Worm (Caenorhabditis elegans) whole organism, L1 larva: ENCODE results near the gene cpt-4.

Experiments
- C04F5.9 ChIP-seq: sonication (generic microtip); optimal IDR thresholded peaks from 2 replicates; lab custom pipeline; 2016; ENCODE audit warnings: missing genetic modification characterization, missing compliant biosample characterization
- ama-1 ChIP-seq: fragments of 150-350 bp; optimal IDR thresholded peaks from 2 replicates; lab custom pipeline; 2014
- blmp-1 ChIP-seq: fragments of 150-350 bp; optimal IDR thresholded peaks from 2 replicates; lab custom pipeline; 2014; ENCODE audit warnings: missing biosample characterization, missing genetic modification characterization
- ceh-63 ChIP-seq: fragments of 200-800 bp; sonication (Bioruptor generic); optimal IDR thresholded peaks from 2 replicates; lab custom pipeline; 2018; ENCODE audit warnings: mild to moderate bottlenecking, missing genetic modification characterization, missing compliant biosample characterization
- ceh-82 ChIP-seq, 3 experiments: fragments of 150-350 bp in 1 of 3; sonication (generic microtip) in 2 of 3; optimal IDR thresholded peaks; 2 replicates each; lab custom pipeline; 2014 to 2017; ENCODE audit warnings: missing biosample characterization in 3 of 3, missing genetic modification characterization in 3 of 3
- dsc-1 ChIP-seq: sonication (generic microtip); optimal IDR thresholded peaks from 2 replicates; lab custom pipeline; 2016; ENCODE audit warnings: mild to moderate bottlenecking, missing genetic modification characterization, missing compliant biosample characterization
- elt-2 ChIP-seq: sonication (generic microtip); optimal IDR thresholded peaks from 2 replicates; lab custom pipeline; 2016; ENCODE audit warnings: missing genetic modification characterization, mild to moderate bottlenecking, inconsistent platforms, missing compliant biosample characterization, missing genetic modification reagents
- fkh-10 ChIP-seq: sonication (generic microtip); optimal IDR thresholded peaks from 2 replicates; lab custom pipeline; 2017; ENCODE audit warnings: missing biosample characterization, missing genetic modification reagents, missing genetic modification characterization
- fkh-8 ChIP-seq: sonication (generic microtip); optimal IDR thresholded peaks from 2 replicates; lab custom pipeline; 2016; ENCODE audit warnings: mild to moderate bottlenecking, missing genetic modification characterization, missing compliant biosample characterization
- hlh-4 ChIP-seq: sonication (generic microtip); optimal IDR thresholded peaks from 2 replicates; lab custom pipeline; 2016; ENCODE audit warnings: mild to moderate bottlenecking, missing genetic modification characterization, missing compliant biosample characterization
- hpl-2 ChIP-seq: fragments of 150-350 bp; optimal IDR thresholded peaks from 2 replicates; lab custom pipeline; 2014; ENCODE audit warnings: missing biosample characterization, missing genetic modification reagents, missing genetic modification characterization
- irx-1 ChIP-seq: sonication (generic microtip); optimal IDR thresholded peaks from 2 replicates; lab custom pipeline; 2016; ENCODE audit warnings: missing genetic modification characterization, missing compliant biosample characterization
- lin-14 ChIP-seq: fragments of 200-800 bp; sonication (Bioruptor generic); optimal IDR thresholded peaks from 2 replicates; lab custom pipeline; 2018; ENCODE audit warnings: mild to moderate bottlenecking, missing genetic modification characterization, moderate library complexity, missing compliant biosample characterization
- lin-15B ChIP-seq: fragments of 150-350 bp; sonication (generic microtip); optimal IDR thresholded peaks from 3 replicates; lab custom pipeline; 2014; ENCODE audit warnings: missing biosample characterization, missing genetic modification characterization
- lin-35 ChIP-seq, 2 experiments: fragments of 150-350 bp; optimal IDR thresholded peaks; 2 replicates each; lab custom pipeline; 2014; ENCODE audit warnings: missing biosample characterization in 2 of 2, missing genetic modification characterization in 2 of 2, missing genetic modification reagents in 2 of 2
- lin-39 ChIP-seq: fragments of 150-350 bp; optimal IDR thresholded peaks from 2 replicates; lab custom pipeline; 2014; ENCODE audit warnings: missing biosample characterization, missing genetic modification reagents, missing genetic modification characterization
- mab-9 ChIP-seq: fragments of 200-800 bp; sonication (Bioruptor generic); IDR thresholded peaks from 2 replicates; pipeline ENCODE4 v1.3.6; 2022; ENCODE audit warnings: missing genetic modification reagents, missing genetic modification characterization, missing compliant biosample characterization
- nhr-11 ChIP-seq: fragments of 150-350 bp; optimal IDR thresholded peaks from 2 replicates; lab custom pipeline; 2014; ENCODE audit warnings: missing biosample characterization, missing genetic modification characterization
- nhr-19 ChIP-seq: fragments of 200-800 bp; sonication (Bioruptor generic); conservative IDR thresholded peaks from 2 replicates; pipeline ENCODE4 v1.3.6; 2022; ENCODE audit warnings: missing genetic modification characterization, missing compliant biosample characterization
- nhr-237 ChIP-seq: fragments of 150-350 bp; optimal IDR thresholded peaks from 2 replicates; lab custom pipeline; 2014; ENCODE audit warnings: missing biosample characterization, missing genetic modification characterization
- nhr-47 ChIP-seq: sonication (generic microtip); optimal IDR thresholded peaks from 2 replicates; lab custom pipeline; 2016; ENCODE audit warnings: mild to moderate bottlenecking, missing genetic modification characterization, moderate library complexity, missing compliant biosample characterization
- nhr-71 ChIP-seq: sonication (generic microtip); optimal IDR thresholded peaks from 2 replicates; lab custom pipeline; 2016; ENCODE audit warnings: mild to moderate bottlenecking, missing genetic modification characterization, moderate library complexity, missing compliant biosample characterization
- nhr-77 ChIP-seq: fragments of 150-350 bp; optimal IDR thresholded peaks from 2 replicates; lab custom pipeline; 2014; ENCODE audit warnings: missing biosample characterization, missing genetic modification characterization
- nhr-84 ChIP-seq: sonication (generic microtip); optimal IDR thresholded peaks from 2 replicates; lab custom pipeline; 2017; ENCODE audit warnings: missing biosample characterization, missing genetic modification characterization
- pax-3 ChIP-seq: fragments of 200-800 bp; sonication (Bioruptor generic); optimal IDR thresholded peaks from 2 replicates; lab custom pipeline; 2018; ENCODE audit warnings: mild to moderate bottlenecking, missing genetic modification characterization, moderate library complexity, missing compliant biosample characterization
- pqm-1 ChIP-seq: sonication (generic microtip); optimal IDR thresholded peaks from 3 replicates; lab custom pipeline; 2017; ENCODE audit warnings: missing biosample characterization, missing genetic modification characterization
- rnt-1 ChIP-seq: sonication (generic microtip); optimal IDR thresholded peaks from 2 replicates; lab custom pipeline; 2016; ENCODE audit warnings: mild to moderate bottlenecking, missing genetic modification characterization, moderate library complexity, missing compliant biosample characterization
- snpc-4 ChIP-seq: fragments of 150-350 bp; optimal IDR thresholded peaks from 2 replicates; lab custom pipeline; 2014; ENCODE audit warnings: missing biosample characterization, missing genetic modification characterization
- tbx-2 ChIP-seq: sonication (generic microtip); optimal IDR thresholded peaks from 2 replicates; lab custom pipeline; 2016; ENCODE audit warnings: missing genetic modification characterization, missing compliant biosample characterization
- unc-130 ChIP-seq: fragments of 150-350 bp; optimal IDR thresholded peaks from 2 replicates; lab custom pipeline; 2017; ENCODE audit warnings: missing biosample characterization, missing genetic modification characterization, inconsistent platforms
- unc-30 ChIP-seq: sonication (generic microtip); optimal IDR thresholded peaks from 2 replicates; lab custom pipeline; 2017; ENCODE audit warnings: missing biosample characterization, missing genetic modification characterization
- unc-62 ChIP-seq: fragments of 150-350 bp; optimal IDR thresholded peaks from 2 replicates; lab custom pipeline; 2014; ENCODE audit warnings: missing biosample characterization, missing genetic modification reagents, missing genetic modification characterization
- vab-15 ChIP-seq: sonication (generic microtip); optimal IDR thresholded peaks from 2 replicates; lab custom pipeline; 2017; ENCODE audit warnings: missing genotype, mild to moderate bottlenecking, missing genetic modification characterization, missing compliant biosample characterization
- xbp-1 ChIP-seq: sonication (generic microtip); optimal IDR thresholded peaks from 2 replicates; lab custom pipeline; 2016; ENCODE audit warnings: missing genetic modification characterization, missing compliant biosample characterization
- zag-1 ChIP-seq: fragments of 150-350 bp; optimal IDR thresholded peaks from 2 replicates; lab custom pipeline; 2014; ENCODE audit warnings: missing biosample characterization, missing genetic modification characterization
- ztf-11 ChIP-seq, 2 experiments: sonication (generic microtip); optimal IDR thresholded peaks; 2 replicates each; lab custom pipeline; 2016 to 2017; ENCODE audit warnings: missing genetic modification characterization in 2 of 2, missing biosample characterization in 1 of 2, missing compliant biosample characterization in 1 of 2
- ztf-4 ChIP-seq: fragments of 150-350 bp; optimal IDR thresholded peaks from 2 replicates; lab custom pipeline; 2014; ENCODE audit warnings: missing biosample characterization, missing genetic modification characterization

Gene cpt-4

ce11 chrV:5016728-5017127 lies 10.8 kb downstream of the cpt-4 start:
- TF ChIP-seq nhr-237 (tag; lab: Kevin White, UChicago), result peak; percentile 45
- TF ChIP-seq nhr-71 (tag; lab: Kevin White, UChicago), result peak; percentile 61
- no peak for TF ChIP-seq pax-3
- TF ChIP-seq xbp-1 (tag; lab: Kevin White, UChicago), result no peak
- no peak for TF ChIP-seq hlh-4 (tag; lab: Kevin White, UChicago)
- no peak for TF ChIP-seq ceh-63 (GFP tag; lab: Kevin White, UChicago)
- TF ChIP-seq fkh-8 (tag; lab: Kevin White, UChicago), result peak; percentile 77

ce11 chrV:5012193-5012853 lies 15.2 kb downstream of the cpt-4 start, which contains the start of gene srr-6:
TSS of gene srr-6 (plus strand) at chrV:5012803.
- no peak for TF ChIP-seq unc-130 (tag; lab: Kevin White, UChicago)
- peak; percentile 47 for TF ChIP-seq elt-2 (tag; lab: Kevin White, UChicago)
- TF ChIP-seq, all 84 proteins: peak for 1

- TF ChIP-seq ztf-11 (tag; optimal IDR thresholded peaks at IDR 0.05; lab: Kevin White, UChicago) (no peak), rnt-1 (no peak), lin-15B (tag; lab: Kevin White, UChicago) (no peak), blmp-1 (tag; lab: Kevin White, UChicago) (no peak), nhr-47 (tag; lab: Kevin White, UChicago) (no peak), ztf-4 (tag; lab: Kevin White, UChicago) (no peak), ceh-82 (tag; optimal IDR thresholded peaks at IDR 0.05; lab: Kevin White, UChicago) (no peak), ama-1 (lab: Kevin White, UChicago) (no peak), lin-14 (no peak), tbx-2 (tag; lab: Kevin White, UChicago) (no peak), pqm-1 (tag; lab: Kevin White, UChicago) (no peak), nhr-77 (no peak), nhr-84 (tag; lab: Kevin White, UChicago) (no peak), irx-1 (tag; lab: Kevin White, UChicago) (no peak), lin-35 (GFP tag; optimal IDR thresholded peaks at IDR 0.05; lab: Kevin White, UChicago) (no peak), C04F5.9 (no peak), dsc-1 (tag; lab: Kevin White, UChicago) (no peak), xbp-1 (tag; lab: Kevin White, UChicago) (no peak)
Observed at ce11 chrV:5001386-5001785, 26.1 kb downstream of the cpt-4 start, which contains the start of gene srr-8. TSS of gene srr-8 (plus strand) at chrV:5001686.

- TF ChIP-seq elt-2 (tag; lab: Kevin White, UChicago) (peak; percentile 48), unc-62 (no peak)
- TF ChIP-seq, all 84 proteins: peak for 1
Observed at ce11 chrV:5000406-5000805, 27.1 kb downstream of the cpt-4 start, which contains the start of gene ugt-7. TSS of gene ugt-7 (minus strand) at chrV:5000566.

- TF ChIP-seq lin-39 (tag; lab: Kevin White, UChicago), result no peak
- TF ChIP-seq hpl-2, result no peak
- TF ChIP-seq fkh-10 (GFP tag; lab: Kevin White, UChicago), result no peak
- no peak for TF ChIP-seq mab-9 (GFP tag; lab: Robert Waterston, UW)
- TF ChIP-seq elt-2 (tag; lab: Kevin White, UChicago), result no peak
- TF ChIP-seq nhr-19 (GFP tag; lab: Robert Waterston, UW), result no peak
- TF ChIP-seq tbx-2 (tag; lab: Kevin White, UChicago), result no peak
- no peak for TF ChIP-seq snpc-4 (tag; lab: Kevin White, UChicago)
- TF ChIP-seq vab-15 (tag; lab: Kevin White, UChicago), result no peak
- TF ChIP-seq zag-1, result no peak
- no peak for TF ChIP-seq unc-30
- TF ChIP-seq ceh-82 (tag; optimal IDR thresholded peaks at IDR 0.05; lab: Kevin White, UChicago), result no peak
- TF ChIP-seq fkh-8 (tag; lab: Kevin White, UChicago), result no peak
- TF ChIP-seq nhr-11, result no peak
- TF ChIP-seq, all 84 proteins: peak for 0
Observed at ce11 chrV:4995155-4995554, 32.4 kb downstream of the cpt-4 start, which contains the start of gene ncx-9. TSS of gene ncx-9 (minus strand) at chrV:4995255.
